Fruit fly (Drosophila melanogaster): ENCODE measurements around the gene Ptpmeg.

Gene Ptpmeg

dm6 chr3L:324486-324885, 3.4 kb upstream of the Ptpmeg start, which contains the start of gene CG32344 (continued):
- TF ChIP-seq TFAM (GFP tag; optimal IDR thresholded peaks at IDR 0.05) = no peak
- no peak for TF ChIP-seq CG9876 (GFP tag; optimal IDR thresholded peaks at IDR 0.05)
- no peak for TF ChIP-seq hkb (optimal IDR thresholded peaks at IDR 0.05)
- TF ChIP-seq hkb (GFP tag; IDR thresholded peaks at IDR 0.05) = no peak
- no peak for TF ChIP-seq odd (GFP tag; optimal IDR thresholded peaks at IDR 0.05)
- no peak for TF ChIP-seq hth (optimal IDR thresholded peaks at IDR 0.05)
- no peak for TF ChIP-seq maf-S (GFP tag; optimal IDR thresholded peaks at IDR 0.05)
- no peak for TF ChIP-seq CG33557 (GFP tag; optimal IDR thresholded peaks at IDR 0.05)
- no peak for TF ChIP-seq CG1233 (GFP tag; optimal IDR thresholded peaks at IDR 0.05)
- TF ChIP-seq Dip2 (GFP tag; IDR thresholded peaks at IDR 0.05) = no peak
- no peak for TF ChIP-seq D19A (tag; optimal IDR thresholded peaks at IDR 0.05)
- no peak for TF ChIP-seq CG8924 (tag; optimal IDR thresholded peaks at IDR 0.05)
- no peak for TF ChIP-seq Atf-2 (GFP tag; optimal IDR thresholded peaks at IDR 0.05)
- TF ChIP-seq org-1 (GFP tag; optimal IDR thresholded peaks at IDR 0.05) = no peak
- no peak for TF ChIP-seq HLHmδ (GFP tag; optimal IDR thresholded peaks at IDR 0.05)
- TF ChIP-seq H2.0 (GFP tag; IDR thresholded peaks at IDR 0.05) = no peak
- no peak for TF ChIP-seq tin (GFP tag; optimal IDR thresholded peaks at IDR 0.05)
- TF ChIP-seq bbx (GFP tag; IDR thresholded peaks at IDR 0.05; ENCODE audit: partially characterized antibody) = peak; percentile 58; the same call in 1 of the 2 replicates
- TF ChIP-seq Sry-β (GFP tag; optimal IDR thresholded peaks at IDR 0.05) = no peak
- TF ChIP-seq CG8388 (GFP tag; optimal IDR thresholded peaks at IDR 0.05) = no peak
- no peak for TF ChIP-seq Ptx1 (GFP tag; IDR thresholded peaks at IDR 0.05)
- no peak for TF ChIP-seq CG32532 (GFP tag; IDR thresholded peaks at IDR 0.05)
- no peak for TF ChIP-seq CG30020 (tag; optimal IDR thresholded peaks at IDR 0.05)
- TF ChIP-seq Doc3 (GFP tag; IDR thresholded peaks at IDR 0.05; ENCODE audit: partially characterized antibody) = peak; percentile 56; the same call in 2 of the 3 replicates
- TF ChIP-seq CrebB (tag; optimal IDR thresholded peaks at IDR 0.05) = no peak
- TF ChIP-seq CG10366 (GFP tag; IDR thresholded peaks at IDR 0.05) = no peak
- TF ChIP-seq CG17361 (GFP tag; IDR thresholded peaks at IDR 0.05) = 0 out of 3 replicates have a peak, but pooled peaks have one; percentile 24
- TF ChIP-seq Dfd (GFP tag; optimal IDR thresholded peaks at IDR 0.05) = no peak
- no peak for TF ChIP-seq fd3F (GFP tag; optimal IDR thresholded peaks at IDR 0.05)
- TF ChIP-seq CG1832 (GFP tag; optimal IDR thresholded peaks at IDR 0.05) = no peak
- TF ChIP-seq slou (GFP tag; optimal IDR thresholded peaks at IDR 0.05) = no peak
- no peak for TF ChIP-seq CG12071 (GFP tag; optimal IDR thresholded peaks at IDR 0.05)
- peak; percentile 5 for TF ChIP-seq CG12391 (tag; optimal IDR thresholded peaks at IDR 0.05)
- TF ChIP-seq CG6791 (GFP tag; IDR thresholded peaks at IDR 0.05; ENCODE audit: partially characterized antibody) = peak; percentile 70
- peak; percentile 51 for TF ChIP-seq CG2116 (GFP tag; optimal IDR thresholded peaks at IDR 0.05)
- TF ChIP-seq ham (GFP tag; IDR thresholded peaks at IDR 0.05) = no peak
- TF ChIP-seq CG14710 (tag; optimal IDR thresholded peaks at IDR 0.05) = peak; percentile 44
- no peak for TF ChIP-seq psq (GFP tag; optimal IDR thresholded peaks at IDR 0.05)
- no peak for TF ChIP-seq Chrac-16 (GFP tag; optimal IDR thresholded peaks at IDR 0.05)
- TF ChIP-seq Hmr (GFP tag; optimal IDR thresholded peaks at IDR 0.05) = no peak
- TF ChIP-seq CG3407 (GFP tag; optimal IDR thresholded peaks at IDR 0.05) = no peak
- no peak for TF ChIP-seq Kr (GFP tag; optimal IDR thresholded peaks at IDR 0.05)
- TF ChIP-seq Oaz (GFP tag; IDR thresholded peaks at IDR 0.05) = no peak
- TF ChIP-seq E2f2 (GFP tag; IDR thresholded peaks at IDR 0.05) = peak; percentile 90
- no peak for TF ChIP-seq Camta (GFP tag; optimal IDR thresholded peaks at IDR 0.05)
- no peak for TF ChIP-seq CG3163 (GFP tag; optimal IDR thresholded peaks at IDR 0.05)
- no peak for TF ChIP-seq scrt (GFP tag; optimal IDR thresholded peaks at IDR 0.05)
- TF ChIP-seq grau (tag; optimal IDR thresholded peaks at IDR 0.05) = no peak
- no peak for TF ChIP-seq tgo (GFP tag; IDR thresholded peaks at IDR 0.05)
- peak; percentile 41 for TF ChIP-seq lbe (GFP tag; optimal IDR thresholded peaks at IDR 0.05)
- no peak for TF ChIP-seq onecut (GFP tag; IDR thresholded peaks at IDR 0.05)
- no peak for TF ChIP-seq Xbp1 (GFP tag; optimal IDR thresholded peaks at IDR 0.05)
- no peak for TF ChIP-seq CG10654 (GFP tag; optimal IDR thresholded peaks at IDR 0.05)

Measured in whole organism, embryonic.